Worm (Caenorhabditis elegans) whole organism, L2 larva: Measurements from ENCODE around the gene ZK682.7.
A peak's percentile ranks its signal among the peaks of the same experiment; 100 is the strongest.

Experiments
- C34F6.9 ChIP-seq: fragments of 150-350 bp; optimal IDR thresholded peaks from 2 replicates; lab custom pipeline; 2014; ENCODE audit warnings: missing biosample characterization, missing genetic modification characterization
- ama-1 ChIP-seq: fragments of 150-350 bp; optimal IDR thresholded peaks from 2 replicates; lab custom pipeline; 2018; ENCODE audit warnings: inconsistent platforms
- ceh-16 ChIP-seq: fragments of 150-350 bp; optimal IDR thresholded peaks from 2 replicates; lab custom pipeline; 2014; ENCODE audit warnings: missing biosample characterization, missing genetic modification characterization
- dmd-4 ChIP-seq: sonication (generic microtip); optimal IDR thresholded peaks from 2 replicates; lab custom pipeline; 2017; ENCODE audit warnings: missing biosample characterization, missing genetic modification characterization
- egl-27 ChIP-seq: sonication (generic microtip); optimal IDR thresholded peaks from 3 replicates; lab custom pipeline; 2017; ENCODE audit warnings: missing biosample characterization, missing genetic modification reagents, missing genetic modification characterization
- elt-3 ChIP-seq: sonication (generic microtip); optimal IDR thresholded peaks from 2 replicates; lab custom pipeline; 2017; ENCODE audit warnings: missing biosample characterization, missing genetic modification characterization
- fos-1 ChIP-seq: fragments of 150-350 bp; optimal IDR thresholded peaks from 2 replicates; lab custom pipeline; 2014; ENCODE audit warnings: missing biosample characterization, missing genetic modification characterization
- lin-11 ChIP-seq: fragments of 150-350 bp; sonication (generic microtip); optimal IDR thresholded peaks from 2 replicates; lab custom pipeline; 2014; ENCODE audit warnings: missing biosample characterization, missing genetic modification characterization, inconsistent platforms, mixed read lengths
- lin-39 ChIP-seq: fragments of 150-350 bp; optimal IDR thresholded peaks from 2 replicates; lab custom pipeline; 2014; ENCODE audit warnings: missing biosample characterization, missing genetic modification reagents, missing genetic modification characterization
- mab-5 ChIP-seq: fragments of 150-350 bp; optimal IDR thresholded peaks from 2 replicates; lab custom pipeline; 2014; ENCODE audit warnings: missing biosample characterization, missing genetic modification characterization
- nhr-10 ChIP-seq: sonication (generic microtip); optimal IDR thresholded peaks from 2 replicates; lab custom pipeline; 2017; ENCODE audit warnings: missing biosample characterization, missing genetic modification characterization
- nhr-11 ChIP-seq: fragments of 150-350 bp; optimal IDR thresholded peaks from 2 replicates; lab custom pipeline; 2014; ENCODE audit warnings: missing biosample characterization, missing genetic modification characterization
- nhr-129 ChIP-seq: fragments of 150-350 bp; optimal IDR thresholded peaks from 2 replicates; lab custom pipeline; 2014; ENCODE audit warnings: missing biosample characterization, missing genetic modification characterization
- nhr-21 ChIP-seq: fragments of 150-350 bp; optimal IDR thresholded peaks from 2 replicates; lab custom pipeline; 2014; ENCODE audit warnings: missing biosample characterization, missing genetic modification characterization
- nhr-23 ChIP-seq: fragments of 150-350 bp; optimal IDR thresholded peaks from 2 replicates; lab custom pipeline; 2014; ENCODE audit warnings: missing biosample characterization, missing genetic modification reagents, missing genetic modification characterization
- nhr-237 ChIP-seq: fragments of 150-350 bp; optimal IDR thresholded peaks from 2 replicates; lab custom pipeline; 2014; ENCODE audit warnings: missing biosample characterization, missing genetic modification characterization
- nhr-77 ChIP-seq: fragments of 150-350 bp; optimal IDR thresholded peaks from 2 replicates; lab custom pipeline; 2014; ENCODE audit warnings: missing biosample characterization, missing genetic modification characterization
- peb-1 ChIP-seq: fragments of 150-350 bp; optimal IDR thresholded peaks from 2 replicates; lab custom pipeline; 2014; ENCODE audit warnings: missing biosample characterization, missing genetic modification characterization
- sma-9 ChIP-seq, 2 experiments: fragments of 150-350 bp in 1 of 2; sonication (generic microtip) in 1 of 2; optimal IDR thresholded peaks; 2 replicates each; lab custom pipeline; 2014 to 2016; ENCODE audit warnings: missing genetic modification characterization in 2 of 2, mild to moderate bottlenecking in 1 of 2, missing biosample characterization in 1 of 2, missing compliant biosample characterization in 1 of 2, missing genetic modification reagents in 1 of 2, moderate library complexity in 1 of 2
- snpc-4 ChIP-seq: fragments of 150-350 bp; optimal IDR thresholded peaks from 2 replicates; lab custom pipeline; 2014; ENCODE audit warnings: missing biosample characterization, missing genetic modification characterization
- ztf-1 ChIP-seq: fragments of 200-800 bp; sonication (Bioruptor generic); conservative IDR thresholded peaks from 2 replicates; pipeline ENCODE4 v1.3.6; 2022; ENCODE audit warnings: missing genetic modification characterization, missing compliant biosample characterization
- ztf-11 ChIP-seq: sonication (generic microtip); optimal IDR thresholded peaks from 2 replicates; lab custom pipeline; 2017; ENCODE audit warnings: missing biosample characterization, missing genetic modification characterization

Gene ZK682.7

DNA sequence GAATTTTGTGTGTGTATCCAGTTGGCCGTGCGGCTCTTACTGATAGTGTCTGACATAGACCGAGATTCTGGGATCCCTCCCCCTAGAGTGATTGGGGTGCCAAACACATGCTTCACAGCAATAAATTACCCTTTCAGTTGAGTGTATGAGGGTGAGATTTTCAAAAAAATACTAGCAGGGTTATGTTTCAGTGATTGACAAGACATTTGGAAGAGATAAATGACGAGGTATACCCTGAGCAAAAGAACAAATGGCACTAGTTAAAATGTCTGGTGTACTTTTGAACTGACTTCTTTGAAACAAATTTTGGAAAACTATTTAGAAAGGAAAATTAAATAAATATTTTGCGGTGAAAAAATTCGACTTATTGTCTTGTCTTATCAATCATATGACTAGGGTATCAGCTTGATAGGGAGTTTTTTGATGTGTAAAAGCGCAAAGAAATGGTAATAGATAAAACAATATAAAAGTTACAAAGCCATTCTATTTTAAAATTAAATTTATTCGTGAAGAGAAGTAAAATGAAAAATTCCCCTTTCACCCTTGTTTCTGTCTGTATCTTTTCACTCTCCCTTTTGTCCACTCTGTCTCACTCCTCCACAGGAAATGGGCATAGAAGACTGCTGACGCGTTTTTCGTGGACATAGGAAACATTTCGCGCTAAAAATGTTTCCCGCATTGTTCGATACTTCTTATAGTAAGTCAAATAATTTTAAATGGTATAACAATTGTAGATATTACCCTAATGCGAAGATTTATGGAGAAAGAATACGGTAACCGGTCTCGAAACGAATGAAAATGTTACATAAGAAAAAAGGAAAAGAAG lies 48.6 kb downstream of the ZK682.7 start, which contains the start of gene glo-4 (continued):
- TF ChIP-seq sma-9 (GFP tag; optimal IDR thresholded peaks at IDR 0.05; lab: Kevin White, UChicago), result peak; percentile 91
- no peak for TF ChIP-seq sma-9 (tag; optimal IDR thresholded peaks at IDR 0.05; lab: Kevin White, UChicago)
- no peak for TF ChIP-seq nhr-11
- no peak for TF ChIP-seq ztf-1
- peak; percentile 72 for TF ChIP-seq nhr-21 (tag; lab: Kevin White, UChicago)
- TF ChIP-seq fos-1 (tag; lab: Kevin White, UChicago), result peak; percentile 70
- TF ChIP-seq C34F6.9, result peak; percentile 91
- TF ChIP-seq snpc-4, result peak; percentile 46
- TF ChIP-seq ceh-16 (tag; lab: Kevin White, UChicago), result no peak
- no peak for TF ChIP-seq ztf-11
- TF ChIP-seq lin-11 (tag; lab: Kevin White, UChicago), result no peak
- no peak for TF ChIP-seq lin-39
- no peak for TF ChIP-seq nhr-77
- no peak for TF ChIP-seq elt-3
- no peak for TF ChIP-seq dmd-4 (tag; lab: Kevin White, UChicago)
- TF ChIP-seq nhr-237 (tag; lab: Kevin White, UChicago), result no peak
- TF ChIP-seq ama-1 (lab: Kevin White, UChicago), result peak; percentile 55
- TF ChIP-seq nhr-129 (tag; lab: Kevin White, UChicago), result peak; percentile 89
- no peak for TF ChIP-seq nhr-23 (tag; lab: Kevin White, UChicago)
- TF ChIP-seq egl-27 (tag; lab: Kevin White, UChicago), result peak; percentile 52
- TF ChIP-seq peb-1, result no peak
- no peak for TF ChIP-seq nhr-10 (tag; lab: Kevin White, UChicago)
- peak; percentile 71 for TF ChIP-seq mab-5 (tag; lab: Kevin White, UChicago)
- TF ChIP-seq, all 48 proteins: peak for 19
